Worm (Caenorhabditis elegans) whole organism, L1 larva: ENCODE measurements around the gene clp-6.

Experiments used
- aha-1 ChIP-seq: fragments of 150-350 bp; optimal IDR thresholded peaks from 2 replicates; lab custom pipeline; 2014; ENCODE audit warnings: missing biosample characterization, missing genetic modification characterization
- alr-1 ChIP-seq: fragments of 200-800 bp; sonication (Bioruptor generic); optimal IDR thresholded peaks from 2 replicates; lab custom pipeline; 2018; ENCODE audit warnings: borderline replicate concordance, mild to moderate bottlenecking, missing genetic modification characterization, missing compliant biosample characterization
- aly-2 ChIP-seq: fragments of 150-350 bp; optimal IDR thresholded peaks from 2 replicates; lab custom pipeline; 2014; ENCODE audit warnings: missing biosample characterization, missing genetic modification characterization
- ceh-82 ChIP-seq, 3 experiments: fragments of 150-350 bp in 1 of 3; sonication (generic microtip) in 2 of 3; optimal IDR thresholded peaks; 2 replicates each; lab custom pipeline; 2014 to 2017; ENCODE audit warnings: missing biosample characterization in 3 of 3, missing genetic modification characterization in 3 of 3
- dsc-1 ChIP-seq: sonication (generic microtip); optimal IDR thresholded peaks from 2 replicates; lab custom pipeline; 2016; ENCODE audit warnings: mild to moderate bottlenecking, missing genetic modification characterization, missing compliant biosample characterization
- efl-1 ChIP-seq, 4 experiments: fragments of 150-350 bp; optimal IDR thresholded peaks in 3 of 4; peaks in 1 of 4; 1 replicate in 1 of 4; 2 replicates in 3 of 4; lab custom pipeline; 2014; ENCODE audit warnings: missing biosample characterization in 2 of 4, missing genetic modification characterization in 2 of 4, missing genetic modification reagents in 2 of 4
- efl-3 ChIP-seq: fragments of 200-800 bp; sonication (Bioruptor generic); optimal IDR thresholded peaks from 2 replicates; lab custom pipeline; 2018; ENCODE audit warnings: mild to moderate bottlenecking, missing genetic modification characterization, missing compliant biosample characterization
- egl-27 ChIP-seq, 2 experiments: fragments of 150-350 bp in 1 of 2; sonication (generic microtip); optimal IDR thresholded peaks; 3 replicates each; lab custom pipeline; 2017 to 2018; ENCODE audit warnings: missing biosample characterization in 2 of 2, missing genetic modification characterization in 2 of 2, missing genetic modification reagents in 2 of 2
- ets-5 ChIP-seq: fragments of 200-800 bp; sonication (Bioruptor generic); IDR thresholded peaks from 2 replicates; pipeline ENCODE4 v1.3.6; 2022; ENCODE audit warnings: missing genetic modification characterization, missing compliant biosample characterization
- fos-1 ChIP-seq: fragments of 150-350 bp; optimal IDR thresholded peaks from 2 replicates; lab custom pipeline; 2014; ENCODE audit warnings: missing biosample characterization, missing genetic modification characterization
- hpl-2 ChIP-seq: fragments of 150-350 bp; optimal IDR thresholded peaks from 2 replicates; lab custom pipeline; 2014; ENCODE audit warnings: missing biosample characterization, missing genetic modification reagents, missing genetic modification characterization
- irx-1 ChIP-seq: sonication (generic microtip); optimal IDR thresholded peaks from 2 replicates; lab custom pipeline; 2016; ENCODE audit warnings: missing genetic modification characterization, missing compliant biosample characterization
- jun-1 ChIP-seq: fragments of 150-350 bp; optimal IDR thresholded peaks from 2 replicates; lab custom pipeline; 2014; ENCODE audit warnings: missing biosample characterization, missing genetic modification reagents, missing genetic modification characterization
- lin-15B ChIP-seq: fragments of 150-350 bp; sonication (generic microtip); optimal IDR thresholded peaks from 3 replicates; lab custom pipeline; 2014; ENCODE audit warnings: missing biosample characterization, missing genetic modification characterization
- lin-35 ChIP-seq, 2 experiments: fragments of 150-350 bp; optimal IDR thresholded peaks; 2 replicates each; lab custom pipeline; 2014; ENCODE audit warnings: missing biosample characterization in 2 of 2, missing genetic modification characterization in 2 of 2, missing genetic modification reagents in 2 of 2
- lin-39 ChIP-seq: fragments of 150-350 bp; optimal IDR thresholded peaks from 2 replicates; lab custom pipeline; 2014; ENCODE audit warnings: missing biosample characterization, missing genetic modification reagents, missing genetic modification characterization
- mdl-1 ChIP-seq, 2 experiments: fragments of 150-350 bp; optimal IDR thresholded peaks; 2 replicates each; lab custom pipeline; 2014 to 2017; ENCODE audit warnings: missing biosample characterization in 2 of 2, missing genetic modification characterization in 2 of 2, inconsistent platforms in 1 of 2
- mep-1 ChIP-seq: fragments of 150-350 bp; optimal IDR thresholded peaks from 2 replicates; lab custom pipeline; 2014; ENCODE audit warnings: missing biosample characterization, missing genetic modification characterization
- nhr-47 ChIP-seq: sonication (generic microtip); optimal IDR thresholded peaks from 2 replicates; lab custom pipeline; 2016; ENCODE audit warnings: mild to moderate bottlenecking, missing genetic modification characterization, moderate library complexity, missing compliant biosample characterization
- nhr-77 ChIP-seq: fragments of 150-350 bp; optimal IDR thresholded peaks from 2 replicates; lab custom pipeline; 2014; ENCODE audit warnings: missing biosample characterization, missing genetic modification characterization
- nhr-85 ChIP-seq: sonication (generic microtip); peaks from one replicate; lab custom pipeline; 2016; ENCODE audit warnings: missing genetic modification characterization, inconsistent platforms, missing compliant biosample characterization
- nhr-90 ChIP-seq: sonication (generic microtip); optimal IDR thresholded peaks from 2 replicates; lab custom pipeline; 2016; ENCODE audit warnings: mild to moderate bottlenecking, missing genetic modification characterization, missing compliant biosample characterization; ENCODE audit not compliant: poor library complexity
- rnt-1 ChIP-seq: sonication (generic microtip); optimal IDR thresholded peaks from 2 replicates; lab custom pipeline; 2016; ENCODE audit warnings: mild to moderate bottlenecking, missing genetic modification characterization, moderate library complexity, missing compliant biosample characterization
- snpc-4 ChIP-seq: fragments of 150-350 bp; optimal IDR thresholded peaks from 2 replicates; lab custom pipeline; 2014; ENCODE audit warnings: missing biosample characterization, missing genetic modification characterization
- swsn-7 ChIP-seq: sonication (generic microtip); optimal IDR thresholded peaks from 2 replicates; lab custom pipeline; 2016; ENCODE audit warnings: missing genetic modification characterization, missing compliant biosample characterization
- tbx-2 ChIP-seq: sonication (generic microtip); optimal IDR thresholded peaks from 2 replicates; lab custom pipeline; 2016; ENCODE audit warnings: missing genetic modification characterization, missing compliant biosample characterization
- unc-130 ChIP-seq: fragments of 150-350 bp; optimal IDR thresholded peaks from 2 replicates; lab custom pipeline; 2017; ENCODE audit warnings: missing biosample characterization, missing genetic modification characterization, inconsistent platforms
- unc-30 ChIP-seq: sonication (generic microtip); optimal IDR thresholded peaks from 2 replicates; lab custom pipeline; 2017; ENCODE audit warnings: missing biosample characterization, missing genetic modification characterization
- vab-15 ChIP-seq: sonication (generic microtip); optimal IDR thresholded peaks from 2 replicates; lab custom pipeline; 2017; ENCODE audit warnings: missing genotype, mild to moderate bottlenecking, missing genetic modification characterization, missing compliant biosample characterization
- xbp-1 ChIP-seq: sonication (generic microtip); optimal IDR thresholded peaks from 2 replicates; lab custom pipeline; 2016; ENCODE audit warnings: missing genetic modification characterization, missing compliant biosample characterization
- zip-4 ChIP-seq: fragments of 200-800 bp; sonication (Bioruptor generic); optimal IDR thresholded peaks from 2 replicates; lab custom pipeline; 2018; ENCODE audit warnings: mild to moderate bottlenecking, missing genetic modification characterization, moderate library complexity, missing compliant biosample characterization
- ztf-11 ChIP-seq, 2 experiments: sonication (generic microtip); optimal IDR thresholded peaks; 2 replicates each; lab custom pipeline; 2016 to 2017; ENCODE audit warnings: missing genetic modification characterization in 2 of 2, missing biosample characterization in 1 of 2, missing compliant biosample characterization in 1 of 2

The clp-6 gene

ce11 chrIV:1443997-1444678 is 9.3 kb upstream of the clp-6 start:
- TF ChIP-seq efl-1 (optimal IDR thresholded peaks at IDR 0.05; lab: Kevin White, UChicago) (no peak), efl-1 (GFP tag; optimal IDR thresholded peaks at IDR 0.05 in 1 of 2; lab: Kevin White, UChicago) (peak in 1 of 2 experiments; percentile 45), jun-1 (tag; lab: Kevin White, UChicago) (no peak), mep-1 (tag; lab: Kevin White, UChicago) (no peak)

DNA sequence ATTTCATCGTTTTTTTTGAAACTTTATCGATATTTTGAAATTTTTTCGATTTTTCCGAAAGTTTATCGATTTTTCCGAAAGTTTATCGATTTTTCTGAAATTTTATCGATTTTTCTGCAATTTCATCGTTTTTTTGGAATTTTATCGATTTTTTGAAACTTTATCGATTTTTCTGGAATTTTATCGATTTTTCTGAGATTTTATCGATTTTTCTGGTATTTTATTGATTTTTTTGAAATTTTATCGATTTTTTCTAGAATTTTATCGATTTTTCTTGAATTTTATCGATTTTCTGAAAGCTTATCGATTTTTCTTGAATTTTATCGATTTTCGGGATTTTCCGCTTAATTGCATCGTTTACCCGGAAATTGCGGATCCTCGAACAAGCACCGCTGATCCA is 8.7 kb upstream of the clp-6 start:
- TF ChIP-seq efl-1 (optimal IDR thresholded peaks at IDR 0.05; lab: Kevin White, UChicago) (no peak), efl-1 (GFP tag; optimal IDR thresholded peaks at IDR 0.05 in 1 of 2; lab: Kevin White, UChicago) (peak in 1 of 2 experiments; percentile 39), swsn-7 (no peak)

DNA sequence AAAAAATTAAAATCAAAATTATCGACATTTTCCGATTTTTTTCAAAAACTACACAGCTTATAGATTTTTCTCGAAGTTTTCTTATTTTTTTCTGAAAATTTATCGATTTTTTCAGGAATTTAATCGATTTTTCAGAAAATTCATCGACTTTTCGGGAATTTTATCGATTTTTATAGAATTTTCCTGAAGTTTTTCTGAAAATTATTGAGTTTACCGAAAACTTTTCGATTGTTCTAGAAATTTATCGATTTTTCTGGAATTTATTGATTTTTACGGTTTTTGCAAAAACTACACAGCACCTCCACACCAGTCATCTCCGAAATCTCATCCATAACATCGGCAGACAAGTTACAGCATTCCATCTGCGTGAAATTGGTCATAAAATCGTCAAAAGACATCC is 2.8 kb upstream of the clp-6 start:
- TF ChIP-seq lin-15B (tag; lab: Kevin White, UChicago) (no peak), xbp-1 (tag; lab: Kevin White, UChicago) (no peak), irx-1 (no peak), alr-1 (tag; lab: Kevin White, UChicago) (no peak), mep-1 (tag; lab: Kevin White, UChicago) (no peak), efl-1 (optimal IDR thresholded peaks at IDR 0.05; lab: Kevin White, UChicago) (no peak), efl-1 (GFP tag; optimal IDR thresholded peaks at IDR 0.05 in 1 of 2; lab: Kevin White, UChicago) (no peak), nhr-47 (tag; lab: Kevin White, UChicago) (no peak)

DNA sequence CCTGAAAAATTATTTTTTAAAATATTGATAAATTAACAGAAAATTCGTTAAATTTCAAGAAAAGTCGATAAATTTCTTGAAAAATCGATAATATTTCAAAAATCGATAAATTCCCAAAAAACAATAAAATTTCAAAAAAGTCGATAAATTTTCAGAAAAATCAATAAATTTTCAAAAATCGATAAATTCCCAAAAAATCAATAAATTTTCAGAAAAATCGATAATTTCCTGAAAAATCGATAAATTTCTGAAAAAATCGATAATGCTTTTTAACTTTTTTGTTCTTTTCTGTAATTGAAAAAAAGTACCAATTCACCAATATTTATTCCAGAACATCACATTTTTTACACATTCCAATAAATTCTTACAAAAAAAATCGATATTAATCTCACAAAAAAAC is 320 bp upstream of the clp-6 start:
- TF ChIP-seq efl-1 (optimal IDR thresholded peaks at IDR 0.05; lab: Kevin White, UChicago): no peak
- TF ChIP-seq efl-1 (GFP tag; optimal IDR thresholded peaks at IDR 0.05 in 1 of 2; lab: Kevin White, UChicago): no peak
- TF ChIP-seq nhr-47 (tag; lab: Kevin White, UChicago): no peak
- no peak for TF ChIP-seq ceh-82 (tag; optimal IDR thresholded peaks at IDR 0.05; lab: Kevin White, UChicago)

DNA sequence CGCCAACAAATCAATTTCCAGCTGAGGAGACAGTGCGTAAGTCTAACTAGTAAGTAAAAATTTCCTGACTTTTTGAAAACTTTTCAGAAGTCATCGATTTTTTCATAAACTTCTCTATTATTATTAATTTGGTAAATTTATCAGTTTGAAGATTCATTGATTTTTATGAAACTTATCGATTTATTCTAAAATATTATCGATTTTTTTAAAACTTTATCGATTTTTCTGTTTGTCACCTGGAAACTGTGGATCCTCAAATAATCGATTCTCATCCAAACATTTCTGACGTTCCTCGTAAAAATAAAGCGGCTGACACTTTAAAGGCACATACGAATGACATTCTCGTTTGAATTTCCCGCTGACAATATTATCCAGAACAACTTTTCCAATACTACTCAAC is 861 bp downstream of the clp-6 start:
- TF ChIP-seq nhr-77 (no peak), aha-1 (tag; lab: Kevin White, UChicago) (no peak), unc-130 (tag; lab: Kevin White, UChicago) (no peak), hpl-2 (GFP tag; lab: Kevin White, UChicago) (no peak), efl-3 (no peak), mep-1 (tag; lab: Kevin White, UChicago) (no peak), tbx-2 (tag; lab: Kevin White, UChicago) (no peak), lin-15B (tag; lab: Kevin White, UChicago) (no peak), nhr-47 (tag; lab: Kevin White, UChicago) (no peak), mdl-1 (tag; optimal IDR thresholded peaks at IDR 0.05; lab: Kevin White, UChicago) (no peak), zip-4 (no peak), vab-15 (tag; lab: Kevin White, UChicago) (no peak), snpc-4 (tag; lab: Kevin White, UChicago) (no peak), lin-39 (tag; lab: Kevin White, UChicago) (no peak), ztf-11 (tag; optimal IDR thresholded peaks at IDR 0.05; lab: Kevin White, UChicago) (no peak), nhr-85 (no peak), rnt-1 (tag; lab: Kevin White, UChicago) (no peak), unc-30 (tag; lab: Kevin White, UChicago) (no peak), lin-35 (GFP tag; optimal IDR thresholded peaks at IDR 0.05; lab: Kevin White, UChicago) (no peak), egl-27 (tag; optimal IDR thresholded peaks at IDR 0.05; lab: Kevin White, UChicago) (no peak)

ce11 chrIV:1430261-1430660 is 4.6 kb downstream of the clp-6 start, which contains the start of gene Y77E11A.23:
Gene Y77E11A.23 (minus strand): TSS chrIV:1430367.
- TF ChIP-seq aha-1 (tag; lab: Kevin White, UChicago): no peak
- TF ChIP-seq xbp-1 (tag; lab: Kevin White, UChicago): no peak
- TF ChIP-seq dsc-1: no peak
- TF ChIP-seq fos-1 (tag; lab: Kevin White, UChicago): no peak
- TF ChIP-seq nhr-85: no peak
- TF ChIP-seq nhr-90: no peak
- no peak for TF ChIP-seq aly-2 (tag; lab: Kevin White, UChicago)
- TF ChIP-seq ets-5 (GFP tag; lab: Robert Waterston, UW): no peak
